Worm (Caenorhabditis elegans): ENCODE data around the gene rnp-7.

The rnp-7 gene

ce11 chrIII:7198838-7199237, 37.9 kb upstream of the rnp-7 start, which contains the start of gene pfd-5 (continued):
- TF ChIP-seq nhr-85 (tag) = peak; percentile 91
- no peak for TF ChIP-seq sup-37 (GFP tag; optimal IDR thresholded peaks at IDR 0.05)
- TF ChIP-seq dpl-1 (GFP tag; optimal IDR thresholded peaks at IDR 0.05) = peak; percentile 90 to 96 (median 93)
- peak; percentile 81 for TF ChIP-seq tbx-2 (tag; optimal IDR thresholded peaks at IDR 0.05)
- no peak for TF ChIP-seq nhr-28 (tag; optimal IDR thresholded peaks at IDR 0.05)
- peak in 1 of 2 experiments; percentile 84 for TF ChIP-seq ztf-11 (tag; optimal IDR thresholded peaks at IDR 0.05)
- peak; percentile 85 for TF ChIP-seq nhr-47 (tag; optimal IDR thresholded peaks at IDR 0.05)
- peak; percentile 94 for TF ChIP-seq lir-3 (tag; optimal IDR thresholded peaks at IDR 0.05; ENCODE audit: poor library complexity)
- TF ChIP-seq aha-1 (tag; optimal IDR thresholded peaks at IDR 0.05) = no peak
- no peak for TF ChIP-seq ceh-63 (GFP tag; optimal IDR thresholded peaks at IDR 0.05)
- peak; percentile 81 to 96 for TF ChIP-seq efl-1 (optimal IDR thresholded peaks at IDR 0.05)
- TF ChIP-seq efl-1 (GFP tag; optimal IDR thresholded peaks at IDR 0.05 in 1 of 2) = peak; percentile 95 to 99
- peak; percentile 4 for TF ChIP-seq pag-3 (tag; optimal IDR thresholded peaks at IDR 0.05; ENCODE audit: borderline replicate concordance, insufficient read depth)
- no peak for TF ChIP-seq alr-1 (tag; optimal IDR thresholded peaks at IDR 0.05; ENCODE audit: borderline replicate concordance)
- no peak for TF ChIP-seq nhr-77 (tag; optimal IDR thresholded peaks at IDR 0.05)
- TF ChIP-seq snu-23 (GFP tag; optimal IDR thresholded peaks at IDR 0.05) = peak; percentile 74
- no peak for TF ChIP-seq nhr-76 (tag; optimal IDR thresholded peaks at IDR 0.05)
- no peak for TF ChIP-seq grh-1 (GFP tag; IDR thresholded peaks at IDR 0.05)
- no peak for TF ChIP-seq unc-30 (tag; optimal IDR thresholded peaks at IDR 0.05)
- TF ChIP-seq nhr-84 (tag; optimal IDR thresholded peaks at IDR 0.05) = no peak
- TF ChIP-seq jun-1 (tag; optimal IDR thresholded peaks at IDR 0.05) = no peak
- no peak for TF ChIP-seq nhr-12 (tag; optimal IDR thresholded peaks at IDR 0.05)
- TF ChIP-seq hpl-2 (GFP tag; optimal IDR thresholded peaks at IDR 0.05) = no peak
- peak; percentile 81 for TF ChIP-seq pax-3 (tag; optimal IDR thresholded peaks at IDR 0.05)
- no peak for TF ChIP-seq pqm-1 (tag; optimal IDR thresholded peaks at IDR 0.05)
- peak; percentile 12 for TF ChIP-seq unc-130 (tag; optimal IDR thresholded peaks at IDR 0.05)
- no peak for TF ChIP-seq lin-39 (tag; optimal IDR thresholded peaks at IDR 0.05)
- peak; percentile 96 to 97 for TF ChIP-seq lin-35 (GFP tag; optimal IDR thresholded peaks at IDR 0.05)
- peak; percentile 79 for TF ChIP-seq mep-1 (tag; optimal IDR thresholded peaks at IDR 0.05)
- peak; percentile 72 for TF ChIP-seq swsn-7 (tag; optimal IDR thresholded peaks at IDR 0.05)
- no peak for TF ChIP-seq elt-3 (tag; optimal IDR thresholded peaks at IDR 0.05)
- TF ChIP-seq ets-5 (GFP tag; IDR thresholded peaks at IDR 0.05) = no peak
- TF ChIP-seq nhr-20 (tag; optimal IDR thresholded peaks at IDR 0.05) = peak; percentile 67
- peak; percentile 39 for TF ChIP-seq Y116A8C.19 (tag; optimal IDR thresholded peaks at IDR 0.05; ENCODE audit: borderline replicate concordance)
- peak; percentile 84 for TF ChIP-seq irx-1 (tag; optimal IDR thresholded peaks at IDR 0.05)
- no peak for TF ChIP-seq ceh-8 (GFP tag; optimal IDR thresholded peaks at IDR 0.05)
- TF ChIP-seq fos-1 (tag; optimal IDR thresholded peaks at IDR 0.05) = peak; percentile 17
- peak; percentile 82 for TF ChIP-seq nhr-71 (tag; optimal IDR thresholded peaks at IDR 0.05)
- no peak for TF ChIP-seq zag-1 (tag; optimal IDR thresholded peaks at IDR 0.05)
- peak; percentile 34; the same call in 1 of the 2 replicates for TF ChIP-seq ceh-88 (GFP tag; IDR thresholded peaks at IDR 0.05)
- peak; percentile 49 for TF ChIP-seq lin-13 (GFP tag; optimal IDR thresholded peaks at IDR 0.05)
- TF ChIP-seq C16A3.4 (tag; optimal IDR thresholded peaks at IDR 0.05) = peak; percentile 37
- TF ChIP-seq unc-62 (GFP tag; optimal IDR thresholded peaks at IDR 0.05) = no peak
- peak; percentile 51 for TF ChIP-seq unc-86 (tag; optimal IDR thresholded peaks at IDR 0.05)
- TF ChIP-seq lin-14 (GFP tag; optimal IDR thresholded peaks at IDR 0.05) = peak; percentile 76
- no peak for TF ChIP-seq sptf-1 (tag; optimal IDR thresholded peaks at IDR 0.05)
- peak in 1 of 2 experiments; percentile 36 for TF ChIP-seq mdl-1 (tag; optimal IDR thresholded peaks at IDR 0.05)
- TF ChIP-seq ceh-90 (tag; optimal IDR thresholded peaks at IDR 0.05) = peak; percentile 93
- peak; percentile 36 for TF ChIP-seq snpc-4 (tag; optimal IDR thresholded peaks at IDR 0.05)
- no peak for TF ChIP-seq tlp-1 (tag; optimal IDR thresholded peaks at IDR 0.05)
- TF ChIP-seq F16B12.6 (tag; optimal IDR thresholded peaks at IDR 0.05) = peak; percentile 10
- peak; percentile 43 for TF ChIP-seq elt-2 (tag; optimal IDR thresholded peaks at IDR 0.05)
- peak; percentile 46 to 66 (median 51) for TF ChIP-seq ceh-82 (tag; optimal IDR thresholded peaks at IDR 0.05)
- no peak for TF ChIP-seq ztf-4 (tag; optimal IDR thresholded peaks at IDR 0.05)
